Worm (Caenorhabditis elegans): ENCODE data around the gene Y53G8B.1.

Y53G8B.1 gene

ce11 chrIII:3152848-3153247 lies 23.8 kb downstream of the Y53G8B.1 start, which contains the start of gene C44B11.6:
C44B11.6 (plus strand) TSS chrIII:3153148.
- TF ChIP-seq W03F9.2 (tag; optimal IDR thresholded peaks at IDR 0.05), result no peak
- no peak for TF ChIP-seq him-1 (tag; optimal IDR thresholded peaks at IDR 0.05)
- no peak for TF ChIP-seq dao-5 (tag; optimal IDR thresholded peaks at IDR 0.05)

- TF ChIP-seq him-1 (tag; optimal IDR thresholded peaks at IDR 0.05) (no peak), W03F9.2 (tag; optimal IDR thresholded peaks at IDR 0.05) (no peak), dao-5 (tag; optimal IDR thresholded peaks at IDR 0.05) (no peak)
Observed at ce11 chrIII:3154968-3155367, 25.9 kb downstream of the Y53G8B.1 start, which contains the start of gene C44B11.1. C44B11.1 (plus strand) TSS chrIII:3155268.

ce11 chrIII:3160490-3160889 lies 31.4 kb downstream of the Y53G8B.1 start:
- TF ChIP-seq him-1 (tag; optimal IDR thresholded peaks at IDR 0.05), result no peak
- no peak for TF ChIP-seq dao-5 (tag; optimal IDR thresholded peaks at IDR 0.05)
- TF ChIP-seq W03F9.2 (tag; optimal IDR thresholded peaks at IDR 0.05), result no peak

ce11 chrIII:3161600-3161999 lies 32.5 kb downstream of the Y53G8B.1 start:
- TF ChIP-seq dao-5 (tag; optimal IDR thresholded peaks at IDR 0.05) (no peak), W03F9.2 (tag; optimal IDR thresholded peaks at IDR 0.05) (no peak), him-1 (tag; optimal IDR thresholded peaks at IDR 0.05) (no peak)

ce11 chrIII:3163448-3163847 lies 34.4 kb downstream of the Y53G8B.1 start:
- TF ChIP-seq dao-5 (tag; optimal IDR thresholded peaks at IDR 0.05), result no peak
- no peak for TF ChIP-seq him-1 (tag; optimal IDR thresholded peaks at IDR 0.05)
- TF ChIP-seq W03F9.2 (tag; optimal IDR thresholded peaks at IDR 0.05), result no peak

ce11 chrIII:3165309-3165708 lies 36.2 kb downstream of the Y53G8B.1 start, which contains the start of gene R148.5:
R148.5 (plus strand) TSS chrIII:3165639.
- no peak for TF ChIP-seq him-1 (tag; optimal IDR thresholded peaks at IDR 0.05)
- TF ChIP-seq dao-5 (tag; optimal IDR thresholded peaks at IDR 0.05), result no peak
- TF ChIP-seq W03F9.2 (tag; optimal IDR thresholded peaks at IDR 0.05), result no peak

- TF ChIP-seq him-1 (tag; optimal IDR thresholded peaks at IDR 0.05) (no peak), W03F9.2 (tag; optimal IDR thresholded peaks at IDR 0.05) (no peak), dao-5 (tag; optimal IDR thresholded peaks at IDR 0.05) (no peak)
Observed at ce11 chrIII:3169279-3169678, 40.2 kb downstream of the Y53G8B.1 start.

ce11 chrIII:3170538-3170937 lies 41.5 kb downstream of the Y53G8B.1 start:
- TF ChIP-seq dao-5 (tag; optimal IDR thresholded peaks at IDR 0.05) (no peak), W03F9.2 (tag; optimal IDR thresholded peaks at IDR 0.05) (no peak), him-1 (tag; optimal IDR thresholded peaks at IDR 0.05) (no peak)

ce11 chrIII:3171382-3171781 lies 42.3 kb downstream of the Y53G8B.1 start, which contains the start of gene R148.4:
R148.4 (plus strand) TSS chrIII:3171592.
- TF ChIP-seq dao-5 (tag; optimal IDR thresholded peaks at IDR 0.05), result no peak

ce11 chrIII:3174985-3175384 lies 45.9 kb downstream of the Y53G8B.1 start, which contains the start of gene R148.3:
R148.3 (plus strand) TSS chrIII:3175331.
- TF ChIP-seq W03F9.2 (tag; optimal IDR thresholded peaks at IDR 0.05) (peak; percentile 61), him-1 (tag; optimal IDR thresholded peaks at IDR 0.05) (no peak)

- TF ChIP-seq him-1 (tag; optimal IDR thresholded peaks at IDR 0.05) (no peak), dao-5 (tag; optimal IDR thresholded peaks at IDR 0.05) (no peak), W03F9.2 (tag; optimal IDR thresholded peaks at IDR 0.05) (no peak)
Observed at ce11 chrIII:3176775-3177174, 47.7 kb downstream of the Y53G8B.1 start.

ce11 chrIII:3179855-3180254 lies 50.8 kb downstream of the Y53G8B.1 start:
- no peak for TF ChIP-seq him-1 (tag; optimal IDR thresholded peaks at IDR 0.05)
- TF ChIP-seq dao-5 (tag; optimal IDR thresholded peaks at IDR 0.05), result no peak
- TF ChIP-seq W03F9.2 (tag; optimal IDR thresholded peaks at IDR 0.05), result no peak
